Worm (Caenorhabditis elegans): ENCODE data around the gene F45E10.2.
A peak's percentile ranks its signal among the peaks of the same experiment; 100 is the strongest.

- no peak for TF ChIP-seq unc-3 (GFP tag; conservative IDR thresholded peaks at IDR 0.05)
- TF ChIP-seq unc-3 (tag; optimal IDR thresholded peaks at IDR 0.05): no peak
- TF ChIP-seq ceh-30 (tag; optimal IDR thresholded peaks at IDR 0.05): no peak
- TF ChIP-seq ama-1 (optimal IDR thresholded peaks at IDR 0.05): no peak
- TF ChIP-seq npax-4 (tag; optimal IDR thresholded peaks at IDR 0.05): no peak
- no peak for TF ChIP-seq pha-4 (tag; optimal IDR thresholded peaks at IDR 0.05)
- no peak for TF ChIP-seq C08G9.2 (tag; optimal IDR thresholded peaks at IDR 0.05)
- TF ChIP-seq nfya-1 (tag; optimal IDR thresholded peaks at IDR 0.05): peak; percentile 0
- no peak for TF ChIP-seq tbx-2 (tag; optimal IDR thresholded peaks at IDR 0.05)
- TF ChIP-seq unc-86 (tag; optimal IDR thresholded peaks at IDR 0.05): no peak
- TF ChIP-seq pqm-1 (tag; optimal IDR thresholded peaks at IDR 0.05): no peak
Observed at ce11 chrII:11049876-11050275, 5.2 kb downstream of the F45E10.2 start, which contains the start of the genes sdhd-1 and ilkp-1.

Data from whole organism, late embryonic.